Worm (Caenorhabditis elegans) whole organism, L4 larva: ENCODE data around the gene F26F4.12.

Experiments
- D1046.2 ChIP-seq: fragments of 200-800 bp; sonication (Bioruptor generic); IDR thresholded peaks from 2 replicates; pipeline ENCODE4 v1.3.6; 2022; ENCODE audit warnings: missing genetic modification characterization, missing compliant biosample characterization
- R02D3.7 ChIP-seq: fragments of 150-350 bp; sonication (generic microtip); optimal IDR thresholded peaks from 3 replicates; lab custom pipeline; 2014; ENCODE audit warnings: missing biosample characterization, missing genetic modification characterization
- ama-1 ChIP-seq: fragments of 150-350 bp; optimal IDR thresholded peaks from 2 replicates; lab custom pipeline; 2014; ENCODE audit warnings: inconsistent platforms, mixed read lengths
- attf-4 ChIP-seq: sonication (generic microtip); optimal IDR thresholded peaks from 3 replicates; lab custom pipeline; 2017; ENCODE audit warnings: missing biosample characterization, missing genetic modification characterization
- egl-27 ChIP-seq: sonication (generic microtip); optimal IDR thresholded peaks from 3 replicates; lab custom pipeline; 2017; ENCODE audit warnings: missing biosample characterization, missing genetic modification reagents, missing genetic modification characterization
- fos-1 ChIP-seq: fragments of 150-350 bp; optimal IDR thresholded peaks from 2 replicates; lab custom pipeline; 2014; ENCODE audit warnings: missing biosample characterization, missing genetic modification characterization
- hlh-11 ChIP-seq: fragments of 200-800 bp; sonication (Bioruptor generic); optimal IDR thresholded peaks from 2 replicates; lab custom pipeline; 2018; ENCODE audit warnings: mild to moderate bottlenecking, missing genetic modification characterization, missing compliant biosample characterization
- hlh-30 ChIP-seq: sonication (generic microtip); optimal IDR thresholded peaks from 2 replicates; lab custom pipeline; 2017; ENCODE audit warnings: antibody characterized with exemption, mild to moderate bottlenecking, missing genetic modification characterization, missing compliant biosample characterization; ENCODE audit not compliant: insufficient read depth
- lin-13 ChIP-seq: fragments of 150-350 bp; optimal IDR thresholded peaks from 2 replicates; lab custom pipeline; 2014; ENCODE audit warnings: missing biosample characterization, missing genetic modification reagents, missing genetic modification characterization
- madf-9 ChIP-seq: fragments of 200-800 bp; sonication (Bioruptor generic); conservative IDR thresholded peaks from 2 replicates; pipeline ENCODE4 v1.3.6; 2022; ENCODE audit warnings: missing genetic modification reagents, missing genetic modification characterization, missing compliant biosample characterization
- mep-1 ChIP-seq: fragments of 150-350 bp; sonication (generic microtip); optimal IDR thresholded peaks from 3 replicates; lab custom pipeline; 2014; ENCODE audit warnings: missing biosample characterization, missing genetic modification characterization
- nhr-76 ChIP-seq: fragments of 150-350 bp; optimal IDR thresholded peaks from 2 replicates; lab custom pipeline; 2014; ENCODE audit warnings: missing biosample characterization, missing genetic modification characterization
- unc-62 ChIP-seq, 3 experiments: fragments of 150-350 bp in 1 of 3; sonication (generic microtip); optimal IDR thresholded peaks in 2 of 3; peaks in 1 of 3; 1 replicate in 1 of 3; 2 replicates in 2 of 3; lab custom pipeline; 2014 to 2017; ENCODE audit warnings: missing biosample characterization in 3 of 3, missing genetic modification characterization in 3 of 3, missing genetic modification reagents in 3 of 3, missing genotype in 1 of 3
- zag-1 ChIP-seq: fragments of 150-350 bp; optimal IDR thresholded peaks from 2 replicates; lab custom pipeline; 2014; ENCODE audit warnings: missing biosample characterization, missing genetic modification characterization

DNA sequence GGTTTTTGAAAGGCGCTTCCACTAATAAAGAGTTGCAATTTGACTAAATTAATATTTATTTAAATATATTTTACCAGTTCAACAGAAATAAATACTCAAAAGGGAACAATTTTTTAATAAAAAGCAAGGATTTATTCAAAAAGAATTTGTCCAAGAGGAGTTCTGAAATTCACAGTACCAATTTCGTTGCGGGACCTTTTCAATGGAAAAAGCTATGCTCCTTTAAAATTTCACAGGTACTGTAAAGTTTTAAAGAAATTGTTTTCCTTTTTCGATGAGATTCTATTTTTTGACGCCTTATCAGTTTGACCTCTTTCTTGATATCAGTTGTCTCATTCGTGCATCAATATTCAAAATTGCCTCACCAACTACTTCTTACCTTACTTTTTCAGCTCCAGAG lies 9.6 kb downstream of the F26F4.12 start, which contains the start of gene tag-340:
- TF ChIP-seq R02D3.7 (tag; lab: Kevin White, UChicago) (no peak), mep-1 (tag; lab: Kevin White, UChicago) (no peak), D1046.2 (GFP tag; lab: Robert Waterston, UW) (no peak), madf-9 (GFP tag; lab: Robert Waterston, UW) (no peak), lin-13 (GFP tag; lab: Kevin White, UChicago) (no peak), egl-27 (tag; lab: Kevin White, UChicago) (no peak), hlh-11 (tag; lab: Kevin White, UChicago) (no peak), hlh-30 (no peak), ama-1 (no peak), nhr-76 (no peak), fos-1 (tag; lab: Kevin White, UChicago) (no peak), unc-62 (GFP tag; optimal IDR thresholded peaks at IDR 0.05 in 1 of 2; lab: Kevin White, UChicago) (no peak), unc-62 (tag; optimal IDR thresholded peaks at IDR 0.05; lab: Kevin White, UChicago) (no peak), attf-4 (tag; lab: Kevin White, UChicago) (no peak), zag-1 (no peak)
